Worm (Caenorhabditis elegans) whole organism, L4 larva: ENCODE results near the gene C05D12.1.

Experiments used
- T20F7.1 ChIP-seq: fragments of 200-800 bp; sonication (Bioruptor generic); optimal IDR thresholded peaks from 2 replicates; lab custom pipeline; 2018; ENCODE audit warnings: mild to moderate bottlenecking, missing genetic modification characterization, missing compliant biosample characterization
- Y105C5A.15 ChIP-seq: fragments of 200-800 bp; sonication (Bioruptor generic); IDR thresholded peaks from 2 replicates; pipeline ENCODE4 v1.3.6; 2022; ENCODE audit warnings: missing genetic modification characterization, missing compliant biosample characterization
- Y48G9A.11 ChIP-seq: fragments of 200-800 bp; sonication (Bioruptor generic); IDR thresholded peaks from 2 replicates; pipeline ENCODE4 v1.3.6; 2022; ENCODE audit warnings: missing genetic modification reagents, missing genetic modification characterization, missing compliant biosample characterization
- aha-1 ChIP-seq: fragments of 150-350 bp; peaks from one replicate; lab custom pipeline; 2014; ENCODE audit warnings: missing biosample characterization, missing genetic modification characterization
- arid-1 ChIP-seq: fragments of 200-800 bp; sonication (Bioruptor generic); conservative IDR thresholded peaks from 2 replicates; pipeline ENCODE4 v1.3.6; 2022; ENCODE audit warnings: missing genetic modification reagents, missing genetic modification characterization, missing compliant biosample characterization
- ceh-62 ChIP-seq: sonication (generic microtip); optimal IDR thresholded peaks from 2 replicates; lab custom pipeline; 2017; ENCODE audit warnings: missing biosample characterization, missing genetic modification characterization
- ctbp-1 ChIP-seq: fragments of 200-800 bp; sonication (Bioruptor generic); IDR thresholded peaks from 2 replicates; pipeline ENCODE4 v1.3.6; 2022; ENCODE audit warnings: missing genetic modification reagents, missing genetic modification characterization, missing compliant biosample characterization
- dmd-8 ChIP-seq: fragments of 200-800 bp; sonication (Bioruptor generic); IDR thresholded peaks from 2 replicates; pipeline ENCODE4 v1.3.6; 2022; ENCODE audit warnings: missing genetic modification characterization, missing compliant biosample characterization
- dve-1 ChIP-seq: sonication (generic microtip); optimal IDR thresholded peaks from 2 replicates; lab custom pipeline; 2017; ENCODE audit warnings: antibody characterized with exemption, mild to moderate bottlenecking, missing genetic modification characterization, missing compliant biosample characterization; ENCODE audit not compliant: insufficient read depth
- egl-27 ChIP-seq: sonication (generic microtip); optimal IDR thresholded peaks from 3 replicates; lab custom pipeline; 2017; ENCODE audit warnings: missing biosample characterization, missing genetic modification reagents, missing genetic modification characterization
- egl-43 ChIP-seq: fragments of 200-800 bp; sonication (Bioruptor generic); IDR thresholded peaks from 2 replicates; pipeline ENCODE4 v1.3.6; 2022; ENCODE audit warnings: missing genetic modification reagents, missing genetic modification characterization, missing compliant biosample characterization
- hif-1 ChIP-seq, 2 experiments: sonication (generic microtip); optimal IDR thresholded peaks; 2 replicates each; lab custom pipeline; 2016 to 2017; ENCODE audit warnings: missing compliant biosample characterization in 2 of 2, missing genetic modification characterization in 2 of 2, missing genetic modification reagents in 2 of 2, missing genotype in 2 of 2, mild to moderate bottlenecking in 1 of 2
- hlh-30 ChIP-seq: sonication (generic microtip); optimal IDR thresholded peaks from 2 replicates; lab custom pipeline; 2017; ENCODE audit warnings: antibody characterized with exemption, mild to moderate bottlenecking, missing genetic modification characterization, missing compliant biosample characterization; ENCODE audit not compliant: insufficient read depth
- lim-7 ChIP-seq: fragments of 200-800 bp; sonication (Bioruptor generic); IDR thresholded peaks from 2 replicates; pipeline ENCODE4 v1.3.6; 2022; ENCODE audit warnings: missing genetic modification characterization, missing compliant biosample characterization
- lin-13 ChIP-seq: fragments of 150-350 bp; optimal IDR thresholded peaks from 2 replicates; lab custom pipeline; 2014; ENCODE audit warnings: missing biosample characterization, missing genetic modification reagents, missing genetic modification characterization
- mdt-29 ChIP-seq: fragments of 200-800 bp; sonication (Bioruptor generic); IDR thresholded peaks from 2 replicates; pipeline ENCODE4 v1.3.6; 2022; ENCODE audit warnings: missing genetic modification reagents, missing genetic modification characterization, missing compliant biosample characterization
- mep-1 ChIP-seq: fragments of 150-350 bp; sonication (generic microtip); optimal IDR thresholded peaks from 3 replicates; lab custom pipeline; 2014; ENCODE audit warnings: missing biosample characterization, missing genetic modification characterization
- mes-2 ChIP-seq: sonication (generic microtip); optimal IDR thresholded peaks from 2 replicates; lab custom pipeline; 2016; ENCODE audit warnings: missing genotype, mild to moderate bottlenecking, missing genetic modification characterization, missing compliant biosample characterization; ENCODE audit not compliant: poor library complexity, severe bottlenecking
- nhr-10 ChIP-seq: fragments of 150-350 bp; optimal IDR thresholded peaks from 2 replicates; lab custom pipeline; 2014; ENCODE audit warnings: missing biosample characterization, missing genetic modification characterization
- nhr-111 ChIP-seq: fragments of 200-800 bp; sonication (Bioruptor generic); optimal IDR thresholded peaks from 2 replicates; lab custom pipeline; 2018; ENCODE audit warnings: mild to moderate bottlenecking, missing genetic modification characterization, missing compliant biosample characterization
- nhr-25 ChIP-seq: sonication (generic microtip); optimal IDR thresholded peaks from 2 replicates; lab custom pipeline; 2017; ENCODE audit warnings: missing genetic modification characterization, mild to moderate bottlenecking, missing compliant biosample characterization, antibody characterized with exemption, moderate library complexity, borderline replicate concordance; ENCODE audit not compliant: insufficient read depth
- nhr-41 ChIP-seq: fragments of 200-800 bp; sonication (Bioruptor generic); IDR thresholded peaks from 2 replicates; pipeline ENCODE4 v1.3.6; 2022; ENCODE audit warnings: missing genetic modification reagents, missing genetic modification characterization, missing compliant biosample characterization
- nhr-48 ChIP-seq: sonication (generic microtip); optimal IDR thresholded peaks from 2 replicates; lab custom pipeline; 2016; ENCODE audit warnings: mild to moderate bottlenecking, missing genetic modification characterization, missing compliant biosample characterization
- nhr-77 ChIP-seq: fragments of 150-350 bp; optimal IDR thresholded peaks from 2 replicates; lab custom pipeline; 2014; ENCODE audit warnings: missing biosample characterization, missing genetic modification characterization
- pha-4 ChIP-seq, 2 experiments: fragments of 150-350 bp in 1 of 2; fragments of 200-800 bp in 1 of 2; sonication (Bioruptor generic) in 1 of 2; IDR thresholded peaks in 1 of 2; optimal IDR thresholded peaks in 1 of 2; 2 replicates each; pipeline versions ENCODE4 v1.3.6 to Lab custom; 2014 to 2022; ENCODE audit warnings: missing genetic modification characterization in 2 of 2, missing genetic modification reagents in 2 of 2, missing biosample characterization in 1 of 2, missing compliant biosample characterization in 1 of 2
- saeg-2 ChIP-seq: fragments of 200-800 bp; sonication (Bioruptor generic); IDR thresholded peaks from 2 replicates; pipeline ENCODE4 v1.3.6; 2022; ENCODE audit warnings: missing genetic modification reagents, missing genetic modification characterization, missing compliant biosample characterization
- sdz-12 ChIP-seq: fragments of 200-800 bp; sonication (Bioruptor generic); optimal IDR thresholded peaks from 2 replicates; lab custom pipeline; 2018; ENCODE audit warnings: mild to moderate bottlenecking, missing genetic modification characterization, missing compliant biosample characterization
- set-16 ChIP-seq: fragments of 200-800 bp; sonication (Bioruptor generic); IDR thresholded peaks from 2 replicates; pipeline ENCODE4 v1.3.6; 2022; ENCODE audit warnings: missing genetic modification reagents, missing genetic modification characterization, missing compliant biosample characterization
- spr-3 ChIP-seq: fragments of 200-800 bp; sonication (Bioruptor generic); optimal IDR thresholded peaks from 2 replicates; lab custom pipeline; 2018; ENCODE audit warnings: mild to moderate bottlenecking, missing genetic modification characterization, missing compliant biosample characterization
- tra-1 ChIP-seq: fragments of 200-800 bp; sonication (Bioruptor generic); IDR thresholded peaks from 2 replicates; pipeline ENCODE4 v1.3.6; 2022; ENCODE audit warnings: missing genetic modification reagents, missing genetic modification characterization, missing compliant biosample characterization
- unc-39 ChIP-seq: sonication (generic microtip); optimal IDR thresholded peaks from 2 replicates; lab custom pipeline; 2017; ENCODE audit warnings: missing biosample characterization, missing genetic modification characterization
- unc-62 ChIP-seq, 3 experiments: fragments of 150-350 bp in 1 of 3; sonication (generic microtip); optimal IDR thresholded peaks in 2 of 3; peaks in 1 of 3; 1 replicate in 1 of 3; 2 replicates in 2 of 3; lab custom pipeline; 2014 to 2017; ENCODE audit warnings: missing biosample characterization in 3 of 3, missing genetic modification characterization in 3 of 3, missing genetic modification reagents in 3 of 3, missing genotype in 1 of 3

The C05D12.1 gene

DNA sequence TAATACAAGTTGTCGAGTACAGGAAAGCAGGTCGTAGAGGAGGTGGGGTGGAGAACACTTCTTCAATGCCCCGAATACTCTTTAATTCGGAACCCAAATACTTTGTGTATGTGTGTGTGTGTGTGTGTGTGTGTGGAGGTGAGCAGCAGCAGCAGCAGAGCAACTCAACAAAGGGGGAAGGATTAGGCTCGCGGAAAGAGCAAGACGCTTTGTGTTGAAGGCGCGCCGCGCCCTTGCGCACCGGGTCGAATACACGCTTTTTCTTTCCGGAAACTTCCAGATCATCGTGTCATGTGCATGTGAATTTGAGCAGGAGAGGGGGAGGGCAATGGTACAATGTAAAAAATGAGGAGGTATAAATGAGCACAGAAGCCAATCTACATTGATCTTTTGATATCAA is 16.8 kb downstream of the C05D12.1 start:
- TF ChIP-seq dve-1 (tag; lab: Kevin White, UChicago) (no peak), aha-1 (tag; lab: Kevin White, UChicago) (peak; percentile 87), nhr-111 (GFP tag; lab: Kevin White, UChicago) (no peak), mep-1 (no peak), ceh-62 (no peak), nhr-41 (GFP tag; lab: Robert Waterston, UW) (no peak), mdt-29 (no peak), tra-1 (GFP tag; lab: Robert Waterston, UW) (no peak), saeg-2 (GFP tag; lab: Robert Waterston, UW) (no peak), Y48G9A.11 (no peak), sdz-12 (GFP tag; lab: Kevin White, UChicago) (no peak), Y105C5A.15 (GFP tag; lab: Robert Waterston, UW) (no peak), egl-43 (GFP tag; lab: Robert Waterston, UW) (0 out of 2 replicates have a peak, but pooled peaks have one; percentile 48), pha-4 (GFP tag; IDR thresholded peaks at IDR 0.05; lab: Robert Waterston, UW) (peak; percentile 18; the same call in 1 of the 2 replicates), pha-4 (tag; optimal IDR thresholded peaks at IDR 0.05; lab: Kevin White, UChicago) (no peak), egl-27 (no peak), dmd-8 (no peak), lim-7 (GFP tag; lab: Robert Waterston, UW) (no peak), unc-39 (tag; lab: Kevin White, UChicago) (no peak), ctbp-1 (no peak), set-16 (GFP tag; lab: Robert Waterston, UW) (no peak; the same call in 1 of the 2 replicates), nhr-10 (tag; lab: Kevin White, UChicago) (no peak), unc-62 (GFP tag; optimal IDR thresholded peaks at IDR 0.05 in 1 of 2; lab: Kevin White, UChicago) (no peak), unc-62 (tag; optimal IDR thresholded peaks at IDR 0.05; lab: Kevin White, UChicago) (no peak), hlh-30 (tag; lab: Kevin White, UChicago) (no peak), hif-1 (tag; optimal IDR thresholded peaks at IDR 0.05; lab: Kevin White, UChicago) (no peak), lin-13 (no peak)

DNA sequence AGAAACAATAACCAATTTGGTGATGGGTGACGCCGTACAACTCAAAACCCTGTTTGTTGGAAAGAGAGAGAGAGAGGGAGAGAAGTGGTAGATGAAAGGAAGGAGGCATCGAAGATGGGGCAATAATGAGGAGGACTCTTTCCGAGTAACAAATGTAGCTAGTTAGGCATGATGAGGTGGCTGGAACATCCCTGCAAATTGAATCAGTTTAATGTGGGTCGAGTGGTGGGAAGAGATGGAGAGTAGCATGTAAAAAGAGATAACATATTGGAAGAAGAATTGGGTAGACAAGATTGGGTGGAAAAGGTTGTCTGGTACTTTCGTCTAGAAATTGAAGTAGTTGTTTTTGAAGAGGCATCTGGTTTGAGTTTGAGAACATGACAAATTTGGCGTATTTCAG is 19.4 kb downstream of the C05D12.1 start:
- TF ChIP-seq nhr-48 (tag; lab: Kevin White, UChicago) = no peak
- TF ChIP-seq aha-1 (tag; lab: Kevin White, UChicago) = peak; percentile 84

DNA sequence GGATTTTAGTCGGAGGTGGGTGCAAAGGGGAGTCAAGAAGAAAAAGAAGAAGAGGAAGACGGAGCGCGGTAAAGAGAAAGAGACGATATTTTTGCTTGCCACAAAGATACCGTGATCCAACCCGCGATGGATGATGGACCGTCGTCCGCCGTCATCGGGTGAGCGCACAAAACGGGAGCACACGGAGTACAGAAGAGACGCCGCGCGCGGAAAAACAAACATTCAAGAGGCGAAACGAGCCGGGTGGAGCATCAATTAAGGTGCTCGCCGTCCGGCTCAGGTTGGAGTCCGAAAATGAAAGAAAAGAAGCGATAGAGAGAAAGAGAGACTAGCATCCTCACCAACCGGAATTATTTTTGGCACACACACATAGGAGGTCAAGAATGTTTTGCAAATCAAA is 21.8 kb downstream of the C05D12.1 start:
- TF ChIP-seq set-16 (GFP tag; lab: Robert Waterston, UW) (peak; percentile 58; the same call in 1 of the 2 replicates), nhr-41 (GFP tag; lab: Robert Waterston, UW) (no peak)

DNA sequence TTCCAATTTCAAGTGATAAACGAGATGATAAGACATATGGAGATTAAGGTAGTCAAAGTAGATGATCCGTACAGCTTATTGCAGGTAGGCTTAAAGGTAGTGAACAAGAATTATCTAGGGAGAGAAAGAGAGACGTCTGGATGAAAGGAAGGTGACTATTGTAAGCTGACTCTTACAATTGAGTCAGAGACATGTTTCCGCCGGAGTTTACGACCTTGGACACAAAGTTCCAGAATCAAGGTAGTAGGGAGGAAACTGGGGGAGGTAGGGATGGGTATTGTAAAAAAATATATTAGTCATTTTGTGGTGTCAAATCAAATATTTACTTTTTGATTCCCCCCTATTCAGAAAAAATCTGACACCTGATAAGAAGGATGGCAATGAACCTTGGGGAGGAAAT is 23.2 kb downstream of the C05D12.1 start:
- no peak for TF ChIP-seq nhr-48 (tag; lab: Kevin White, UChicago)
- peak in 1 of 2 experiments; percentile 86 for TF ChIP-seq unc-62 (GFP tag; optimal IDR thresholded peaks at IDR 0.05 in 1 of 2; lab: Kevin White, UChicago)
- TF ChIP-seq unc-62 (tag; optimal IDR thresholded peaks at IDR 0.05; lab: Kevin White, UChicago) = no peak
- TF ChIP-seq nhr-41 (GFP tag; lab: Robert Waterston, UW) = no peak
- TF ChIP-seq arid-1 = no peak

DNA sequence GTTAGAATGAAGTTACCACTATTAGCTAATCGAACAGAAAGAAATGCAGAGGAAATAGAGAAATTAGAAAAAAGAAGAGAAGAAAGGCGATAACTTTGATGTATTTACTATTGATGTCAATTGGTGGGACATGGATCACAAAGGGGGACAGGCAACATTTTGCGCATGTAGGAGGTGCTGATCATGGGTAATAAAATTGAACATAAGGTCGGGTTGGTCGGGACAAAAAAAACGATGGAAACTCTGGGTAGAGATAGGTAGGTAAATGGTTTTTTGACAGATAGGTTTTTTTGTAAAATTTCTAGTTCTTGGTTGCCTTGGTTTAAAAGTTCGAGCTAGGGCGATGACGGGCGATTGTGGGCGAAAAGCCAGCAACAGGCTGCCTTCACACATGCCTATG is 24.7 kb downstream of the C05D12.1 start, which contains the start of gene shn-1:
Gene shn-1, minus strand, starts transcription at position 101 of the 400 bp plus-strand sequence.
- TF ChIP-seq T20F7.1 (GFP tag; lab: Kevin White, UChicago) (no peak), ctbp-1 (no peak)
- TF ChIP-seq, all 104 proteins: peak for 0

DNA sequence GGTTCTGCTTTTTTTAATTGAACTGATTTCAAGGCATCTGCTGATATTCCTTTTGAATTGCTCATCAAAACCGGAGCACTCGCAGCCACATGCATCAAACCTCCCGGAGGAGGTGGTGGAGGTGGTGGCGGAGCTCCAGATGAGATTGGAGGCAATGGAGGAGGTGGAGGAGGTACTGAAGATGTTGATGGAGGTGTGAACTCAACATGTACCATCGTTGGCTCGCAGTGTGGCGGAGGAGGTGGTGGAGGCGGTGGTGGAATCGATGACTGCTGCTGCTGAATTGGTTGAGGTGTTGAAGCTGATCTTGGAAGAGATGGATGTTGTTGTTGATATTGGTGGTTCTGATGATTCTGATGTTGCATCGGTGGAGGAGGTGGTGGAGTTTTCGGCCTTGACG is 28.6 kb downstream of the C05D12.1 start:
- TF ChIP-seq mdt-29 (no peak), set-16 (GFP tag; lab: Robert Waterston, UW) (peak; percentile 72), nhr-25 (tag; lab: Kevin White, UChicago) (no peak), spr-3 (no peak), nhr-77 (tag; lab: Kevin White, UChicago) (no peak), mes-2 (tag; lab: Kevin White, UChicago) (no peak)
